Fruit fly (Drosophila melanogaster) whole organism, embryonic: ENCODE data around the gene arx.
A peak's percentile ranks its signal among the peaks of the same experiment; 100 is the strongest.

ENCODE experiments used
- Bgb ChIP-seq: fragments of 200-800 bp; sonication (Bioruptor generic); IDR thresholded peaks from 2 replicates; pipeline ENCODE4 v1.3.6; 2022; ENCODE audit warnings: missing biosample characterization, missing genetic modification characterization; ENCODE audit not compliant: partially characterized antibody
- Blimp-1 ChIP-seq: fragments of 200-800 bp; sonication (Bioruptor generic); optimal IDR thresholded peaks from 3 replicates; lab custom pipeline; 2018; ENCODE audit warnings: missing biosample characterization, missing genetic modification characterization, mild to moderate bottlenecking, moderate library complexity, missing genetic modification reagents
- CG11093 ChIP-seq: fragments of 200-800 bp; sonication (Bioruptor generic); IDR thresholded peaks from 3 replicates; pipeline ENCODE4 v1.3.6; 2022; ENCODE audit warnings: missing biosample characterization, missing genetic modification characterization
- CG13123 ChIP-seq: fragments of 200-800 bp; sonication (Bioruptor generic); optimal IDR thresholded peaks from 2 replicates; lab custom pipeline; 2016; ENCODE audit warnings: missing biosample characterization, missing genetic modification characterization
- CG13287 ChIP-seq: fragments of 200-800 bp; sonication (Bioruptor generic); IDR thresholded peaks from 2 replicates; pipeline ENCODE4 v1.3.6; 2022; ENCODE audit warnings: missing biosample characterization, missing genetic modification characterization; ENCODE audit not compliant: partially characterized antibody
- CG17186 ChIP-seq: fragments of 200-800 bp; sonication (Bioruptor generic); optimal IDR thresholded peaks from 3 replicates; lab custom pipeline; 2017; ENCODE audit warnings: missing biosample characterization, missing genetic modification reagents, missing genetic modification characterization
- CG18011 ChIP-seq: fragments of 200-800 bp; sonication (Bioruptor generic); optimal IDR thresholded peaks from 2 replicates; lab custom pipeline; 2017; ENCODE audit warnings: missing biosample characterization, missing genetic modification characterization, mild to moderate bottlenecking, moderate library complexity, missing genotype
- CG18476 ChIP-seq: fragments of 200-800 bp; sonication (Bioruptor generic); optimal IDR thresholded peaks from 2 replicates; lab custom pipeline; 2016; ENCODE audit warnings: missing biosample characterization, mild to moderate bottlenecking, missing genetic modification characterization
- CG18599 ChIP-seq: fragments of 200-800 bp; sonication (Bioruptor generic); optimal IDR thresholded peaks from 3 replicates; lab custom pipeline; 2017; ENCODE audit warnings: missing biosample characterization, missing genetic modification characterization, mild to moderate bottlenecking, moderate library complexity, missing genetic modification reagents
- CG18764 ChIP-seq: fragments of 200-800 bp; sonication (Bioruptor generic); optimal IDR thresholded peaks from 3 replicates; lab custom pipeline; 2016; ENCODE audit warnings: missing biosample characterization, missing genetic modification characterization
- CG2889 ChIP-seq: fragments of 200-800 bp; sonication (Bioruptor generic); IDR thresholded peaks from 3 replicates; pipeline ENCODE4 v1.3.6; 2022; ENCODE audit warnings: missing biosample characterization, missing genetic modification characterization
- CG33213 ChIP-seq: fragments of 200-800 bp; sonication (Bioruptor generic); optimal IDR thresholded peaks from 3 replicates; lab custom pipeline; 2016; ENCODE audit warnings: missing biosample characterization, missing genetic modification characterization
- CG34224 ChIP-seq: fragments of 200-800 bp; sonication (Bioruptor generic); IDR thresholded peaks from 3 replicates; pipeline ENCODE4 v1.3.6; 2022; ENCODE audit warnings: missing biosample characterization, missing genetic modification characterization; ENCODE audit not compliant: partially characterized antibody
- CG4424 ChIP-seq: fragments of 200-800 bp; sonication (Bioruptor generic); optimal IDR thresholded peaks from 3 replicates; lab custom pipeline; 2016; ENCODE audit warnings: missing biosample characterization, missing genetic modification characterization
- CG5180 ChIP-seq: fragments of 200-800 bp; sonication (Bioruptor generic); optimal IDR thresholded peaks from 3 replicates; lab custom pipeline; 2017; ENCODE audit warnings: missing biosample characterization, missing genetic modification characterization, mild to moderate bottlenecking, moderate library complexity, missing genetic modification reagents
- CG6254 ChIP-seq: fragments of 200-800 bp; sonication (Bioruptor generic); optimal IDR thresholded peaks from 3 replicates; lab custom pipeline; 2017; ENCODE audit warnings: mild to moderate bottlenecking, missing biosample characterization, missing genetic modification reagents, missing genetic modification characterization
- CG6654 ChIP-seq: fragments of 200-800 bp; sonication (Bioruptor generic); optimal IDR thresholded peaks from 2 replicates; lab custom pipeline; 2017; ENCODE audit warnings: missing biosample characterization, mild to moderate bottlenecking, missing genetic modification characterization
- CG7271 ChIP-seq: fragments of 200-800 bp; sonication (Bioruptor generic); optimal IDR thresholded peaks from 2 replicates; lab custom pipeline; 2018; ENCODE audit warnings: missing biosample characterization, mild to moderate bottlenecking, missing genetic modification characterization, moderate library complexity
- CG8478 ChIP-seq: fragments of >200 bp; optimal IDR thresholded peaks from 2 replicates; lab custom pipeline; 2018
- CG9727 ChIP-seq: fragments of 200-800 bp; sonication (Bioruptor generic); optimal IDR thresholded peaks from 3 replicates; lab custom pipeline; 2017; ENCODE audit warnings: missing biosample characterization, mild to moderate bottlenecking, missing genetic modification characterization
- CTCF ChIP-seq: fragments of 200-800 bp; sonication (Bioruptor generic); optimal IDR thresholded peaks from 2 replicates; lab custom pipeline; 2017; ENCODE audit warnings: missing biosample characterization, mild to moderate bottlenecking, missing genetic modification characterization, moderate library complexity
- CrebB ChIP-seq: fragments of 200-800 bp; sonication (Bioruptor generic); optimal IDR thresholded peaks from 3 replicates; lab custom pipeline; 2018; ENCODE audit warnings: missing biosample characterization, mild to moderate bottlenecking, missing genetic modification characterization
- Deaf1 ChIP-seq: fragments of 200-800 bp; optimal IDR thresholded peaks from 3 replicates; lab custom pipeline; 2019; ENCODE audit warnings: missing biosample characterization, mild to moderate bottlenecking, missing genetic modification characterization, moderate library complexity
- H15 ChIP-seq: fragments of 200-800 bp; sonication (Bioruptor generic); IDR thresholded peaks from 3 replicates; pipeline ENCODE4 v1.3.6; 2022; ENCODE audit warnings: missing biosample characterization, missing genetic modification characterization
- H2.0 ChIP-seq: fragments of 200-800 bp; sonication (Bioruptor generic); IDR thresholded peaks from 2 replicates; pipeline ENCODE4 v1.3.6; 2022; ENCODE audit warnings: missing biosample characterization, missing genetic modification characterization
- Mad ChIP-seq: fragments of 200-800 bp; sonication (Bioruptor generic); optimal IDR thresholded peaks from 2 replicates; lab custom pipeline; 2016; ENCODE audit warnings: missing biosample characterization, missing genetic modification characterization
- NFAT ChIP-seq: fragments of 200-800 bp; sonication (Bioruptor generic); IDR thresholded peaks from 2 replicates; pipeline ENCODE4 v1.3.6; 2022; ENCODE audit warnings: missing biosample characterization, missing genetic modification characterization
- Neu2 ChIP-seq: fragments of 200-800 bp; sonication (Bioruptor generic); optimal IDR thresholded peaks from 3 replicates; lab custom pipeline; 2016; ENCODE audit warnings: missing biosample characterization, missing genetic modification characterization, borderline replicate concordance
- Nf-YA ChIP-seq: fragments of 200-800 bp; sonication (Bioruptor generic); IDR thresholded peaks from 2 replicates; pipeline ENCODE4 v1.3.6; 2022; ENCODE audit warnings: missing biosample characterization, missing genetic modification characterization
- Pdp1 ChIP-seq, 2 experiments: fragments of 200-800 bp; sonication (Bioruptor generic); optimal IDR thresholded peaks; 3 replicates each; lab custom pipeline; 2016; ENCODE audit warnings: missing biosample characterization in 2 of 2, missing genetic modification characterization in 2 of 2, mild to moderate bottlenecking in 1 of 2, moderate library complexity in 1 of 2
- Spps ChIP-seq: fragments of 200-800 bp; sonication (Bioruptor generic); optimal IDR thresholded peaks from 2 replicates; lab custom pipeline; 2018; ENCODE audit warnings: missing biosample characterization, mild to moderate bottlenecking, missing genetic modification characterization
- Usf ChIP-seq: fragments of 200-800 bp; sonication (Bioruptor generic); optimal IDR thresholded peaks from 2 replicates; lab custom pipeline; 2017; ENCODE audit warnings: missing genotype, missing biosample characterization, missing genetic modification characterization
- bab2 ChIP-seq: fragments of 200-800 bp; sonication (Bioruptor generic); optimal IDR thresholded peaks from 2 replicates; lab custom pipeline; 2016; ENCODE audit warnings: missing biosample characterization, missing genetic modification characterization
- chn ChIP-seq: fragments of 200-800 bp; sonication (Bioruptor generic); optimal IDR thresholded peaks from 2 replicates; lab custom pipeline; 2016; ENCODE audit warnings: missing biosample characterization, missing genetic modification characterization
- crp ChIP-seq, 2 experiments: fragments of 200-800 bp; sonication (Bioruptor generic); optimal IDR thresholded peaks; 2 replicates in 1 of 2; 3 replicates in 1 of 2; lab custom pipeline; 2017; ENCODE audit warnings: missing biosample characterization in 2 of 2, missing genetic modification characterization in 2 of 2, mild to moderate bottlenecking in 1 of 2, moderate library complexity in 1 of 2
- dan ChIP-seq: fragments of 200-800 bp; sonication (Bioruptor generic); IDR thresholded peaks from 2 replicates; pipeline ENCODE4 v1.3.6; 2022; ENCODE audit warnings: missing biosample characterization, missing genetic modification characterization
- esg ChIP-seq: fragments of 200-800 bp; sonication (Bioruptor generic); conservative IDR thresholded peaks from 2 replicates; pipeline ENCODE4 v1.3.6; 2022; ENCODE audit warnings: missing biosample characterization, missing genetic modification characterization
- eve ChIP-seq, 2 experiments: fragments of >200 bp; optimal IDR thresholded peaks; 2 replicates each; lab custom pipeline; 2017; ENCODE audit warnings: missing biosample characterization in 2 of 2, missing genetic modification characterization in 2 of 2
- fd64A ChIP-seq: fragments of 200-800 bp; sonication (Bioruptor generic); optimal IDR thresholded peaks from 3 replicates; lab custom pipeline; 2018; ENCODE audit warnings: missing biosample characterization, mild to moderate bottlenecking, missing genetic modification characterization
- grau ChIP-seq: fragments of 200-800 bp; optimal IDR thresholded peaks from 3 replicates; lab custom pipeline; 2019; ENCODE audit warnings: missing biosample characterization, mild to moderate bottlenecking, missing genetic modification characterization, moderate library complexity
- gsb ChIP-seq: fragments of 200-800 bp; sonication (Bioruptor generic); IDR thresholded peaks from 2 replicates; pipeline ENCODE4 v1.3.6; 2022; ENCODE audit warnings: missing biosample characterization, missing genetic modification characterization
- hth ChIP-seq: fragments of >200 bp; optimal IDR thresholded peaks from 2 replicates; lab custom pipeline; 2017; ENCODE audit warnings: inconsistent platforms
- jigr1 ChIP-seq: fragments of 200-800 bp; sonication (Bioruptor generic); IDR thresholded peaks from 3 replicates; pipeline ENCODE4 v1.3.6; 2022; ENCODE audit warnings: missing biosample characterization, missing genetic modification characterization
- jing ChIP-seq: fragments of 200-800 bp; sonication (Bioruptor generic); optimal IDR thresholded peaks from 2 replicates; lab custom pipeline; 2018; ENCODE audit warnings: missing biosample characterization, mild to moderate bottlenecking, missing genetic modification characterization
- jumu ChIP-seq: fragments of 200-800 bp; sonication (Bioruptor generic); optimal IDR thresholded peaks from 3 replicates; lab custom pipeline; 2016; ENCODE audit warnings: missing biosample characterization, missing genetic modification characterization
- kni ChIP-seq: fragments of 200-800 bp; sonication (Bioruptor generic); optimal IDR thresholded peaks from 3 replicates; lab custom pipeline; 2017; ENCODE audit warnings: mild to moderate bottlenecking, missing biosample characterization, missing genetic modification reagents, missing genetic modification characterization
- knrl ChIP-seq: fragments of 200-800 bp; sonication (Bioruptor generic); IDR thresholded peaks from 3 replicates; pipeline ENCODE4 v1.3.6; 2022; ENCODE audit warnings: missing biosample characterization, missing genetic modification characterization; ENCODE audit not compliant: partially characterized antibody
- lmd ChIP-seq: fragments of 200-800 bp; sonication (Bioruptor generic); IDR thresholded peaks from 2 replicates; pipeline ENCODE4 v1.3.6; 2022; ENCODE audit warnings: missing biosample characterization, missing genetic modification characterization
- mld ChIP-seq: fragments of 200-800 bp; sonication (Bioruptor generic); IDR thresholded peaks from 3 replicates; pipeline ENCODE4 v1.3.6; 2022; ENCODE audit warnings: missing biosample characterization, missing genetic modification characterization; ENCODE audit not compliant: partially characterized antibody
- org-1 ChIP-seq: fragments of 200-800 bp; sonication (Bioruptor generic); optimal IDR thresholded peaks from 2 replicates; lab custom pipeline; 2017; ENCODE audit warnings: missing biosample characterization, missing genetic modification characterization
- psq ChIP-seq: fragments of 200-800 bp; sonication (Bioruptor generic); optimal IDR thresholded peaks from 2 replicates; lab custom pipeline; 2017; ENCODE audit warnings: missing biosample characterization, missing genetic modification characterization
- ro ChIP-seq: fragments of 200-800 bp; sonication (Bioruptor generic); IDR thresholded peaks from 2 replicates; pipeline ENCODE4 v1.3.6; 2022; ENCODE audit warnings: missing biosample characterization, missing genetic modification characterization
- tap ChIP-seq: fragments of 200-800 bp; optimal IDR thresholded peaks from 3 replicates; lab custom pipeline; 2019; ENCODE audit warnings: missing biosample characterization, mild to moderate bottlenecking, missing genetic modification characterization, moderate library complexity

The arx gene

dm6 chr3L:18872440-18872839, 28.9 kb downstream of the arx start, which contains the start of the genes Rad9 and Uggt (continued):
- TF ChIP-seq Bgb (GFP tag; lab: Robert Waterston, UW) (no peak), tap (tag; lab: Kevin White, UChicago) (no peak), Pdp1 (GFP tag; optimal IDR thresholded peaks at IDR 0.05; lab: Kevin White, UChicago) (no peak), dan (GFP tag; lab: Robert Waterston, UW) (no peak), jigr1 (GFP tag; lab: Robert Waterston, UW) (no peak), CG17186 (no peak), gsb (GFP tag; lab: Robert Waterston, UW) (no peak), jing (GFP tag; lab: Kevin White, UChicago) (no peak), chn (GFP tag; lab: Kevin White, UChicago) (no peak), esg (GFP tag; lab: Robert Waterston, UW) (no peak), kni (no peak), CG13287 (GFP tag; lab: Robert Waterston, UW) (peak; percentile 78), mld (GFP tag; lab: Robert Waterston, UW) (no peak), CG6654 (GFP tag; lab: Kevin White, UChicago) (no peak), CG33213 (GFP tag; lab: Kevin White, UChicago) (no peak), knrl (GFP tag; lab: Robert Waterston, UW) (no peak), Spps (tag; lab: Kevin White, UChicago) (no peak), Mad (GFP tag; lab: Kevin White, UChicago) (no peak), hth (lab: Kevin White, UChicago) (no peak), Deaf1 (no peak), CG11093 (GFP tag; lab: Robert Waterston, UW) (no peak), H2.0 (GFP tag; lab: Robert Waterston, UW) (no peak), CG18011 (GFP tag; lab: Kevin White, UChicago) (no peak), CG8478 (no peak), org-1 (GFP tag; lab: Kevin White, UChicago) (no peak), H15 (GFP tag; lab: Robert Waterston, UW) (no peak), Nf-YA (no peak), CG18599 (GFP tag; lab: Kevin White, UChicago) (peak; percentile 45), psq (GFP tag; lab: Kevin White, UChicago) (no peak), crp (GFP tag; optimal IDR thresholded peaks at IDR 0.05; lab: Kevin White, UChicago) (no peak), Blimp-1 (GFP tag; lab: Kevin White, UChicago) (no peak), grau (tag; lab: Kevin White, UChicago) (no peak), NFAT (GFP tag; lab: Robert Waterston, UW) (no peak), CG5180 (no peak), jumu (GFP tag; lab: Kevin White, UChicago) (no peak), CG18764 (GFP tag; lab: Kevin White, UChicago) (no peak), Usf (no peak), CG18476 (GFP tag; lab: Kevin White, UChicago) (no peak), CTCF (GFP tag; lab: Kevin White, UChicago) (no peak), CrebB (tag; lab: Kevin White, UChicago) (no peak), CG2889 (GFP tag; lab: Robert Waterston, UW) (no peak), fd64A (GFP tag; lab: Kevin White, UChicago) (no peak), CG7271 (tag; lab: Kevin White, UChicago) (no peak), CG4424 (GFP tag; lab: Kevin White, UChicago) (peak; percentile 0), Neu2 (GFP tag; lab: Kevin White, UChicago) (no peak), CG34224 (GFP tag; lab: Robert Waterston, UW) (peak; percentile 61), CG13123 (GFP tag; lab: Kevin White, UChicago) (no peak), bab2 (no peak), ro (no peak), eve (GFP tag; optimal IDR thresholded peaks at IDR 0.05; lab: Kevin White, UChicago) (no peak), CG9727 (peak; percentile 30), CG6254 (GFP tag; lab: Kevin White, UChicago) (peak; percentile 7), lmd (GFP tag; lab: Robert Waterston, UW) (no peak)
